Fruit fly (Drosophila melanogaster): ENCODE data around the gene Cpr64Aa.

- peak; percentile 10 for TF ChIP-seq CG1621 (tag; optimal IDR thresholded peaks at IDR 0.05)
- TF ChIP-seq CG15336 (GFP tag; IDR thresholded peaks at IDR 0.05) = no peak
- no peak for TF ChIP-seq CG7368 (GFP tag; optimal IDR thresholded peaks at IDR 0.05)
- no peak for TF ChIP-seq fkh (GFP tag; optimal IDR thresholded peaks at IDR 0.05)
- peak; percentile 44 for TF ChIP-seq Sox102F (GFP tag; optimal IDR thresholded peaks at IDR 0.05)
- TF ChIP-seq Eip93F (GFP tag; optimal IDR thresholded peaks at IDR 0.05) = no peak
- no peak for TF ChIP-seq fd59A (GFP tag; optimal IDR thresholded peaks at IDR 0.05)
- no peak for TF ChIP-seq OdsH (GFP tag; optimal IDR thresholded peaks at IDR 0.05)
- no peak for TF ChIP-seq CG6163 (GFP tag; IDR thresholded peaks at IDR 0.05)
Measured at dm6 chr3L:4167353-4167842, 41.6 kb downstream of the Cpr64Aa start, which contains the start of gene mas.
